Fruit fly (Drosophila melanogaster): ENCODE results near the gene Skel.

Gene Skel

dm6 chr3R:10711148-10711547, 24.4 kb downstream of the Skel start, which contains the start of gene CG14689:
Gene CG14689 (minus strand): TSS chr3R:10711248.
- TF ChIP-seq Blimp-1 (GFP tag; optimal IDR thresholded peaks at IDR 0.05) = no peak
- no peak for TF ChIP-seq CG16779 (tag; optimal IDR thresholded peaks at IDR 0.05)
- TF ChIP-seq dac (GFP tag; optimal IDR thresholded peaks at IDR 0.05) = no peak
- no peak for TF ChIP-seq Eip78C (GFP tag)
- TF ChIP-seq Eip75B (GFP tag; optimal IDR thresholded peaks at IDR 0.05) = no peak
- TF ChIP-seq CG31627 (GFP tag; optimal IDR thresholded peaks at IDR 0.05) = no peak
- TF ChIP-seq lz (GFP tag; optimal IDR thresholded peaks at IDR 0.05) = no peak
- no peak for TF ChIP-seq CG34406 (GFP tag; optimal IDR thresholded peaks at IDR 0.05)
- TF ChIP-seq Hr39 (GFP tag; optimal IDR thresholded peaks at IDR 0.05) = no peak
- no peak for TF ChIP-seq Lpt (GFP tag; optimal IDR thresholded peaks at IDR 0.05)
- TF ChIP-seq pdm3 (GFP tag; optimal IDR thresholded peaks at IDR 0.05) = no peak
- TF ChIP-seq CG10631 (GFP tag; optimal IDR thresholded peaks at IDR 0.05) = no peak
- no peak for TF ChIP-seq CG32006 (GFP tag; optimal IDR thresholded peaks at IDR 0.05)
- TF ChIP-seq CG7368 (GFP tag; optimal IDR thresholded peaks at IDR 0.05) = no peak
- no peak for TF ChIP-seq Sox102F (GFP tag; optimal IDR thresholded peaks at IDR 0.05)
- no peak for TF ChIP-seq Met (GFP tag; optimal IDR thresholded peaks at IDR 0.05)
- no peak for TF ChIP-seq fd85E (GFP tag; optimal IDR thresholded peaks at IDR 0.05)
- TF ChIP-seq Gug (GFP tag; IDR thresholded peaks at IDR 0.05) = no peak
- TF ChIP-seq esn (GFP tag; optimal IDR thresholded peaks at IDR 0.05) = no peak
- TF ChIP-seq spab (GFP tag; optimal IDR thresholded peaks at IDR 0.05) = no peak

dm6 chr3R:10714498-10714897, 27.8 kb downstream of the Skel start, which contains the start of gene CG4073:
Gene CG4073 (plus strand): TSS chr3R:10714798.
- TF ChIP-seq Hr4 (GFP tag; optimal IDR thresholded peaks at IDR 0.05) (no peak), CG10669 (GFP tag; optimal IDR thresholded peaks at IDR 0.05) (no peak), Blimp-1 (GFP tag; optimal IDR thresholded peaks at IDR 0.05) (no peak), Eip75B (GFP tag; optimal IDR thresholded peaks at IDR 0.05) (no peak), CG8632 (GFP tag; optimal IDR thresholded peaks at IDR 0.05) (no peak), Eip78C (GFP tag) (no peak)

- TF ChIP-seq lz (GFP tag; optimal IDR thresholded peaks at IDR 0.05) = no peak
- TF ChIP-seq CG4318 (GFP tag; optimal IDR thresholded peaks at IDR 0.05) = no peak
- no peak for TF ChIP-seq CG11902 (GFP tag; optimal IDR thresholded peaks at IDR 0.05)
- TF ChIP-seq CG6163 (GFP tag; IDR thresholded peaks at IDR 0.05) = no peak
- TF ChIP-seq CG6854 (GFP tag; optimal IDR thresholded peaks at IDR 0.05) = no peak
- no peak for TF ChIP-seq Smox (GFP tag; optimal IDR thresholded peaks at IDR 0.05)
- no peak for TF ChIP-seq net (GFP tag; optimal IDR thresholded peaks at IDR 0.05)
- no peak for TF ChIP-seq dac (GFP tag; optimal IDR thresholded peaks at IDR 0.05)
- TF ChIP-seq topi (GFP tag; optimal IDR thresholded peaks at IDR 0.05) = no peak
Observed at dm6 chr3R:10726714-10727113, 40.0 kb downstream of the Skel start.

dm6 chr3R:10735857-10736256, 49.1 kb downstream of the Skel start, which contains the start of gene tomboy20:
Gene tomboy20 (minus strand): TSS chr3R:10735957.
- TF ChIP-seq CG32006 (GFP tag; optimal IDR thresholded peaks at IDR 0.05) (no peak), pdm3 (GFP tag; optimal IDR thresholded peaks at IDR 0.05) (no peak), CG16779 (tag; optimal IDR thresholded peaks at IDR 0.05) (no peak), spab (GFP tag; optimal IDR thresholded peaks at IDR 0.05) (no peak), Met (GFP tag; optimal IDR thresholded peaks at IDR 0.05) (no peak), CG11762 (GFP tag; optimal IDR thresholded peaks at IDR 0.05; ENCODE audit: insufficient read depth) (no peak), CG3919 (GFP tag; optimal IDR thresholded peaks at IDR 0.05) (no peak), CG7368 (GFP tag; optimal IDR thresholded peaks at IDR 0.05) (no peak), Smox (GFP tag; optimal IDR thresholded peaks at IDR 0.05) (no peak), Ets96B (tag; optimal IDR thresholded peaks at IDR 0.05) (no peak), fd59A (GFP tag; optimal IDR thresholded peaks at IDR 0.05) (no peak), vri (GFP tag; optimal IDR thresholded peaks at IDR 0.05) (no peak), Eip75B (GFP tag; optimal IDR thresholded peaks at IDR 0.05) (no peak)
